Worm (Caenorhabditis elegans) whole organism, L1 larva: ENCODE data around the gene chil-3.

Experiments used
- ceh-88 ChIP-seq: fragments of 200-800 bp; sonication (Bioruptor generic); IDR thresholded peaks from 2 replicates; pipeline ENCODE4 v1.3.6; 2022; ENCODE audit warnings: missing genetic modification characterization, missing compliant biosample characterization
- dpl-1 ChIP-seq, 3 experiments: fragments of 150-350 bp in 2 of 3; sonication (generic microtip) in 1 of 3; optimal IDR thresholded peaks; 2 replicates each; lab custom pipeline; 2014 to 2017; ENCODE audit warnings: missing biosample characterization in 3 of 3, missing genetic modification characterization in 3 of 3, missing genetic modification reagents in 3 of 3
- egl-27 ChIP-seq, 2 experiments: fragments of 150-350 bp in 1 of 2; sonication (generic microtip); optimal IDR thresholded peaks; 3 replicates each; lab custom pipeline; 2017 to 2018; ENCODE audit warnings: missing biosample characterization in 2 of 2, missing genetic modification characterization in 2 of 2, missing genetic modification reagents in 2 of 2
- fkh-4 ChIP-seq: sonication (generic microtip); optimal IDR thresholded peaks from 2 replicates; lab custom pipeline; 2016; ENCODE audit warnings: missing compliant biosample characterization, missing genetic modification characterization, borderline replicate concordance
- hlh-17 ChIP-seq: fragments of 200-800 bp; sonication (Bioruptor generic); optimal IDR thresholded peaks from 2 replicates; lab custom pipeline; 2018; ENCODE audit warnings: missing genetic modification characterization, mild to moderate bottlenecking, missing compliant biosample characterization, moderate library complexity, borderline replicate concordance
- lin-15B ChIP-seq: fragments of 150-350 bp; sonication (generic microtip); optimal IDR thresholded peaks from 3 replicates; lab custom pipeline; 2014; ENCODE audit warnings: missing biosample characterization, missing genetic modification characterization
- nhr-76 ChIP-seq: sonication (generic microtip); optimal IDR thresholded peaks from 2 replicates; lab custom pipeline; 2017; ENCODE audit warnings: missing biosample characterization, missing genetic modification characterization
- pag-3 ChIP-seq: sonication (generic microtip); optimal IDR thresholded peaks from 2 replicates; lab custom pipeline; 2017; ENCODE audit warnings: missing genetic modification characterization, mild to moderate bottlenecking, missing compliant biosample characterization, antibody characterized with exemption, borderline replicate concordance; ENCODE audit not compliant: insufficient read depth
- pqm-1 ChIP-seq: sonication (generic microtip); optimal IDR thresholded peaks from 3 replicates; lab custom pipeline; 2017; ENCODE audit warnings: missing biosample characterization, missing genetic modification characterization
- unc-62 ChIP-seq: fragments of 150-350 bp; optimal IDR thresholded peaks from 2 replicates; lab custom pipeline; 2014; ENCODE audit warnings: missing biosample characterization, missing genetic modification reagents, missing genetic modification characterization
- ztf-11 ChIP-seq, 2 experiments: sonication (generic microtip); optimal IDR thresholded peaks; 2 replicates each; lab custom pipeline; 2016 to 2017; ENCODE audit warnings: missing genetic modification characterization in 2 of 2, missing biosample characterization in 1 of 2, missing compliant biosample characterization in 1 of 2

- TF ChIP-seq fkh-4 (tag; lab: Kevin White, UChicago) (no peak), lin-15B (tag; lab: Kevin White, UChicago) (no peak), nhr-76 (tag; lab: Kevin White, UChicago) (no peak), ceh-88 (GFP tag; lab: Robert Waterston, UW) (no peak), egl-27 (tag; optimal IDR thresholded peaks at IDR 0.05; lab: Kevin White, UChicago) (no peak), hlh-17 (no peak), ztf-11 (tag; optimal IDR thresholded peaks at IDR 0.05; lab: Kevin White, UChicago) (no peak), dpl-1 (GFP tag; optimal IDR thresholded peaks at IDR 0.05; lab: Kevin White, UChicago) (no peak), pqm-1 (tag; lab: Kevin White, UChicago) (no peak), unc-62 (GFP tag; lab: Kevin White, UChicago) (no peak), pag-3 (tag; lab: Kevin White, UChicago) (no peak)
Observed at ce11 chrII:9891823-9892222, 30.5 kb upstream of the chil-3 start.
